Worm (Caenorhabditis elegans) whole organism, early embryonic: ENCODE measurements around the gene ttr-29.

Source experiments
- B0310.2 ChIP-seq: sonication (generic microtip); optimal IDR thresholded peaks from 2 replicates; lab custom pipeline; 2016; ENCODE audit warnings: mild to moderate bottlenecking, missing genetic modification characterization, missing compliant biosample characterization
- F13C5.2 ChIP-seq: sonication (generic microtip); optimal IDR thresholded peaks from 2 replicates; lab custom pipeline; 2017; ENCODE audit warnings: mild to moderate bottlenecking, missing genetic modification characterization, inconsistent platforms, missing compliant biosample characterization
- aly-1 ChIP-seq: sonication (generic microtip); optimal IDR thresholded peaks from 2 replicates; lab custom pipeline; 2016; ENCODE audit warnings: missing genetic modification characterization, missing compliant biosample characterization
- ama-1 ChIP-seq: fragments of 150-350 bp; optimal IDR thresholded peaks from 2 replicates; lab custom pipeline; 2014
- ceh-13 ChIP-seq: fragments of 200-800 bp; sonication (Bioruptor generic); optimal IDR thresholded peaks from 2 replicates; lab custom pipeline; 2018; ENCODE audit warnings: mild to moderate bottlenecking, missing genetic modification characterization, missing compliant biosample characterization
- ceh-36 ChIP-seq: sonication (generic microtip); optimal IDR thresholded peaks from 2 replicates; lab custom pipeline; 2016; ENCODE audit warnings: missing genetic modification characterization, inconsistent platforms, missing compliant biosample characterization
- ets-7 ChIP-seq: sonication (generic microtip); optimal IDR thresholded peaks from 2 replicates; lab custom pipeline; 2016; ENCODE audit warnings: missing genotype, missing genetic modification characterization, missing compliant biosample characterization
- flt-1 ChIP-seq: fragments of 200-800 bp; sonication (Bioruptor generic); IDR thresholded peaks from 2 replicates; pipeline ENCODE4 v1.3.6; 2022; ENCODE audit warnings: missing genetic modification characterization, missing compliant biosample characterization
- hmbx-1 ChIP-seq: sonication (generic microtip); optimal IDR thresholded peaks from 2 replicates; lab custom pipeline; 2016; ENCODE audit warnings: mild to moderate bottlenecking, missing genetic modification characterization, missing compliant biosample characterization
- hmg-4 ChIP-seq: fragments of 200-800 bp; sonication (Bioruptor generic); optimal IDR thresholded peaks from 2 replicates; lab custom pipeline; 2018; ENCODE audit warnings: mild to moderate bottlenecking, missing genetic modification characterization, missing compliant biosample characterization
- hnd-1 ChIP-seq: sonication (generic microtip); optimal IDR thresholded peaks from 2 replicates; lab custom pipeline; 2016; ENCODE audit warnings: missing genetic modification characterization, missing compliant biosample characterization
- pes-1 ChIP-seq: fragments of 200-800 bp; sonication (Bioruptor generic); IDR thresholded peaks from 2 replicates; pipeline ENCODE4 v1.3.6; 2022; ENCODE audit warnings: missing genetic modification reagents, missing genetic modification characterization, missing compliant biosample characterization
- scrt-1 ChIP-seq: fragments of 200-800 bp; sonication (Bioruptor generic); IDR thresholded peaks from 2 replicates; pipeline ENCODE4 v1.3.6; 2022; ENCODE audit warnings: missing genetic modification characterization, missing compliant biosample characterization
- sea-1 ChIP-seq: fragments of 200-800 bp; sonication (Bioruptor generic); conservative IDR thresholded peaks from 2 replicates; pipeline ENCODE4 v1.3.6; 2022; ENCODE audit warnings: missing genetic modification characterization, missing compliant biosample characterization
- tbx-11 ChIP-seq: fragments of 200-800 bp; sonication (Bioruptor generic); IDR thresholded peaks from 2 replicates; pipeline ENCODE4 v1.3.6; 2022; ENCODE audit warnings: missing genetic modification characterization, missing compliant biosample characterization
- tbx-37 ChIP-seq: fragments of 200-800 bp; sonication (Bioruptor generic); conservative IDR thresholded peaks from 2 replicates; pipeline ENCODE4 v1.3.6; 2022; ENCODE audit warnings: missing genetic modification reagents, missing genetic modification characterization, missing compliant biosample characterization
- tra-4 ChIP-seq: sonication (generic microtip); optimal IDR thresholded peaks from 2 replicates; lab custom pipeline; 2017; ENCODE audit warnings: missing genetic modification characterization, missing compliant biosample characterization

Gene ttr-29

ce11 chrV:12895772-12896171, 10.9 kb downstream of the ttr-29 start, which contains the start of gene ttbk-7:
ttbk-7 (minus strand) TSS chrV:12895872.
- TF ChIP-seq F13C5.2 (tag; lab: Kevin White, UChicago) (no peak), ama-1 (lab: Kevin White, UChicago) (no peak), tbx-11 (GFP tag; lab: Robert Waterston, UW) (no peak), flt-1 (GFP tag; lab: Robert Waterston, UW) (no peak), B0310.2 (tag; lab: Kevin White, UChicago) (no peak), tra-4 (tag; lab: Kevin White, UChicago) (no peak), ceh-13 (GFP tag; lab: Kevin White, UChicago) (no peak), pes-1 (GFP tag; lab: Robert Waterston, UW) (no peak), ceh-36 (tag; lab: Kevin White, UChicago) (no peak), scrt-1 (GFP tag; lab: Robert Waterston, UW) (no peak), hnd-1 (tag; lab: Kevin White, UChicago) (no peak), tbx-37 (GFP tag; lab: Robert Waterston, UW) (no peak), aly-1 (tag; lab: Kevin White, UChicago) (no peak), hmbx-1 (tag; lab: Kevin White, UChicago) (no peak), sea-1 (GFP tag; lab: Robert Waterston, UW) (no peak)

- TF ChIP-seq hmg-4 (GFP tag; lab: Kevin White, UChicago) (no peak), B0310.2 (tag; lab: Kevin White, UChicago) (no peak), scrt-1 (GFP tag; lab: Robert Waterston, UW) (no peak), pes-1 (GFP tag; lab: Robert Waterston, UW) (no peak), aly-1 (tag; lab: Kevin White, UChicago) (no peak), tra-4 (tag; lab: Kevin White, UChicago) (no peak), tbx-37 (GFP tag; lab: Robert Waterston, UW) (no peak), flt-1 (GFP tag; lab: Robert Waterston, UW) (no peak)
Observed at ce11 chrV:12885860-12886259, 20.8 kb downstream of the ttr-29 start, which contains the start of gene glb-24. glb-24 (minus strand) TSS chrV:12885960.

ce11 chrV:12882370-12882769, 24.3 kb downstream of the ttr-29 start:
- no peak for TF ChIP-seq tbx-37 (GFP tag; lab: Robert Waterston, UW)
- TF ChIP-seq B0310.2 (tag; lab: Kevin White, UChicago) = no peak

- TF ChIP-seq F13C5.2 (tag; lab: Kevin White, UChicago) = no peak
- no peak for TF ChIP-seq tra-4 (tag; lab: Kevin White, UChicago)
- no peak for TF ChIP-seq scrt-1 (GFP tag; lab: Robert Waterston, UW)
- no peak for TF ChIP-seq hmg-4 (GFP tag; lab: Kevin White, UChicago)
- TF ChIP-seq hnd-1 (tag; lab: Kevin White, UChicago) = no peak
- TF ChIP-seq ceh-13 (GFP tag; lab: Kevin White, UChicago) = no peak
Observed at ce11 chrV:12881396-12881795, 25.2 kb downstream of the ttr-29 start.

- TF ChIP-seq aly-1 (tag; lab: Kevin White, UChicago) = no peak
Observed at ce11 chrV:12879349-12879748, 27.3 kb downstream of the ttr-29 start.

ce11 chrV:12877579-12877978, 29.1 kb downstream of the ttr-29 start:
- TF ChIP-seq pes-1 (GFP tag; lab: Robert Waterston, UW) (no peak), aly-1 (tag; lab: Kevin White, UChicago) (no peak), tbx-11 (GFP tag; lab: Robert Waterston, UW) (no peak), sea-1 (GFP tag; lab: Robert Waterston, UW) (no peak)

ce11 chrV:12876708-12877107, 29.9 kb downstream of the ttr-29 start:
- TF ChIP-seq tbx-37 (GFP tag; lab: Robert Waterston, UW) = no peak
- TF ChIP-seq hnd-1 (tag; lab: Kevin White, UChicago) = no peak
- no peak for TF ChIP-seq ceh-13 (GFP tag; lab: Kevin White, UChicago)
- no peak for TF ChIP-seq ceh-36 (tag; lab: Kevin White, UChicago)
- TF ChIP-seq ets-7 (tag; lab: Kevin White, UChicago) = no peak
- TF ChIP-seq F13C5.2 (tag; lab: Kevin White, UChicago) = no peak
- TF ChIP-seq sea-1 (GFP tag; lab: Robert Waterston, UW) = no peak
- TF ChIP-seq hmg-4 (GFP tag; lab: Kevin White, UChicago) = no peak
- no peak for TF ChIP-seq aly-1 (tag; lab: Kevin White, UChicago)

ce11 chrV:12875850-12876249, 30.8 kb downstream of the ttr-29 start:
- no peak for TF ChIP-seq pes-1 (GFP tag; lab: Robert Waterston, UW)
- TF ChIP-seq ceh-36 (tag; lab: Kevin White, UChicago) = no peak
- TF ChIP-seq F13C5.2 (tag; lab: Kevin White, UChicago) = no peak
- no peak for TF ChIP-seq aly-1 (tag; lab: Kevin White, UChicago)
- no peak for TF ChIP-seq tra-4 (tag; lab: Kevin White, UChicago)
- TF ChIP-seq ets-7 (tag; lab: Kevin White, UChicago) = no peak
- TF ChIP-seq B0310.2 (tag; lab: Kevin White, UChicago) = no peak
- no peak for TF ChIP-seq ceh-13 (GFP tag; lab: Kevin White, UChicago)
- TF ChIP-seq hmbx-1 (tag; lab: Kevin White, UChicago) = no peak
- no peak for TF ChIP-seq sea-1 (GFP tag; lab: Robert Waterston, UW)
